Worm (Caenorhabditis elegans) whole organism, L2 larva: ENCODE data around the gene tbb-2.

ENCODE experiments used
- C34F6.9 ChIP-seq: fragments of 150-350 bp; optimal IDR thresholded peaks from 2 replicates; lab custom pipeline; 2014; ENCODE audit warnings: missing biosample characterization, missing genetic modification characterization
- F13H6.1 ChIP-seq: sonication (generic microtip); optimal IDR thresholded peaks from 2 replicates; lab custom pipeline; 2016; ENCODE audit warnings: missing genetic modification characterization, missing compliant biosample characterization
- R02D3.7 ChIP-seq: fragments of 150-350 bp; optimal IDR thresholded peaks from 2 replicates; lab custom pipeline; 2014; ENCODE audit warnings: missing biosample characterization, missing genetic modification characterization
- Y55F3AM.14 ChIP-seq: fragments of 200-800 bp; sonication (Bioruptor generic); optimal IDR thresholded peaks from 2 replicates; lab custom pipeline; 2018; ENCODE audit warnings: mild to moderate bottlenecking, missing genetic modification characterization, missing compliant biosample characterization
- alr-1 ChIP-seq: fragments of 150-350 bp; optimal IDR thresholded peaks from 2 replicates; lab custom pipeline; 2014; ENCODE audit warnings: missing biosample characterization, missing genetic modification characterization
- ama-1 ChIP-seq: fragments of 150-350 bp; optimal IDR thresholded peaks from 2 replicates; lab custom pipeline; 2018; ENCODE audit warnings: inconsistent platforms
- blmp-1 ChIP-seq: sonication (generic microtip); optimal IDR thresholded peaks from 2 replicates; lab custom pipeline; 2017; ENCODE audit warnings: missing genetic modification characterization, mild to moderate bottlenecking, missing compliant biosample characterization, antibody characterized with exemption, moderate library complexity; ENCODE audit not compliant: insufficient read depth
- ceh-82 ChIP-seq: fragments of 150-350 bp; optimal IDR thresholded peaks from 2 replicates; lab custom pipeline; 2014; ENCODE audit warnings: missing biosample characterization, missing genetic modification characterization
- dmd-4 ChIP-seq: sonication (generic microtip); optimal IDR thresholded peaks from 2 replicates; lab custom pipeline; 2017; ENCODE audit warnings: missing biosample characterization, missing genetic modification characterization
- egl-27 ChIP-seq: sonication (generic microtip); optimal IDR thresholded peaks from 3 replicates; lab custom pipeline; 2017; ENCODE audit warnings: missing biosample characterization, missing genetic modification reagents, missing genetic modification characterization
- elt-1 ChIP-seq: fragments of 150-350 bp; optimal IDR thresholded peaks from 2 replicates; lab custom pipeline; 2014; ENCODE audit warnings: missing biosample characterization, missing genetic modification characterization
- elt-3 ChIP-seq: sonication (generic microtip); optimal IDR thresholded peaks from 2 replicates; lab custom pipeline; 2017; ENCODE audit warnings: missing biosample characterization, missing genetic modification characterization
- fos-1 ChIP-seq: fragments of 150-350 bp; optimal IDR thresholded peaks from 2 replicates; lab custom pipeline; 2014; ENCODE audit warnings: missing biosample characterization, missing genetic modification characterization
- gmeb-1 ChIP-seq: fragments of 150-350 bp; optimal IDR thresholded peaks from 2 replicates; lab custom pipeline; 2014; ENCODE audit warnings: missing biosample characterization, missing genetic modification characterization
- lin-13 ChIP-seq: fragments of 150-350 bp; optimal IDR thresholded peaks from 2 replicates; lab custom pipeline; 2014; ENCODE audit warnings: missing biosample characterization, missing genetic modification reagents, missing genetic modification characterization
- lin-39 ChIP-seq: fragments of 150-350 bp; optimal IDR thresholded peaks from 2 replicates; lab custom pipeline; 2014; ENCODE audit warnings: missing biosample characterization, missing genetic modification reagents, missing genetic modification characterization
- lsy-2 ChIP-seq, 2 experiments: fragments of 150-350 bp in 1 of 2; sonication (generic microtip) in 1 of 2; optimal IDR thresholded peaks; 2 replicates each; lab custom pipeline; 2014 to 2017; ENCODE audit warnings: missing biosample characterization in 2 of 2, missing genetic modification characterization in 2 of 2
- mab-5 ChIP-seq: fragments of 150-350 bp; optimal IDR thresholded peaks from 2 replicates; lab custom pipeline; 2014; ENCODE audit warnings: missing biosample characterization, missing genetic modification characterization
- mbf-1 ChIP-seq: sonication (generic microtip); optimal IDR thresholded peaks from 2 replicates; lab custom pipeline; 2017; ENCODE audit warnings: missing biosample characterization, missing genetic modification characterization
- mdl-1 ChIP-seq, 2 experiments: fragments of 150-350 bp in 1 of 2; sonication (generic microtip) in 1 of 2; optimal IDR thresholded peaks; 2 replicates each; lab custom pipeline; 2017; ENCODE audit warnings: missing biosample characterization in 2 of 2, missing genetic modification characterization in 2 of 2
- nhr-10 ChIP-seq: sonication (generic microtip); optimal IDR thresholded peaks from 2 replicates; lab custom pipeline; 2017; ENCODE audit warnings: missing biosample characterization, missing genetic modification characterization
- nhr-11 ChIP-seq: fragments of 150-350 bp; optimal IDR thresholded peaks from 2 replicates; lab custom pipeline; 2014; ENCODE audit warnings: missing biosample characterization, missing genetic modification characterization
- nhr-12 ChIP-seq: fragments of 150-350 bp; optimal IDR thresholded peaks from 2 replicates; lab custom pipeline; 2014; ENCODE audit warnings: missing biosample characterization, missing genetic modification characterization
- nhr-129 ChIP-seq: fragments of 150-350 bp; optimal IDR thresholded peaks from 2 replicates; lab custom pipeline; 2014; ENCODE audit warnings: missing biosample characterization, missing genetic modification characterization
- nhr-21 ChIP-seq: fragments of 150-350 bp; optimal IDR thresholded peaks from 2 replicates; lab custom pipeline; 2014; ENCODE audit warnings: missing biosample characterization, missing genetic modification characterization
- nhr-237 ChIP-seq: fragments of 150-350 bp; optimal IDR thresholded peaks from 2 replicates; lab custom pipeline; 2014; ENCODE audit warnings: missing biosample characterization, missing genetic modification characterization
- nhr-25 ChIP-seq: fragments of 150-350 bp; sonication (generic microtip); optimal IDR thresholded peaks from 3 replicates; lab custom pipeline; 2014; ENCODE audit warnings: missing biosample characterization, missing genetic modification characterization
- nhr-77 ChIP-seq: fragments of 150-350 bp; optimal IDR thresholded peaks from 2 replicates; lab custom pipeline; 2014; ENCODE audit warnings: missing biosample characterization, missing genetic modification characterization
- peb-1 ChIP-seq: fragments of 150-350 bp; optimal IDR thresholded peaks from 2 replicates; lab custom pipeline; 2014; ENCODE audit warnings: missing biosample characterization, missing genetic modification characterization
- sem-4 ChIP-seq: fragments of 150-350 bp; optimal IDR thresholded peaks from 2 replicates; lab custom pipeline; 2014; ENCODE audit warnings: missing biosample characterization, missing genetic modification reagents, missing genetic modification characterization
- sma-3 ChIP-seq: sonication (generic microtip); optimal IDR thresholded peaks from 2 replicates; lab custom pipeline; 2016; ENCODE audit warnings: missing genetic modification reagents, missing genetic modification characterization, missing compliant biosample characterization
- sma-9 ChIP-seq, 2 experiments: fragments of 150-350 bp in 1 of 2; sonication (generic microtip) in 1 of 2; optimal IDR thresholded peaks; 2 replicates each; lab custom pipeline; 2014 to 2016; ENCODE audit warnings: missing genetic modification characterization in 2 of 2, mild to moderate bottlenecking in 1 of 2, missing biosample characterization in 1 of 2, missing compliant biosample characterization in 1 of 2, missing genetic modification reagents in 1 of 2, moderate library complexity in 1 of 2
- snpc-4 ChIP-seq: fragments of 150-350 bp; optimal IDR thresholded peaks from 2 replicates; lab custom pipeline; 2014; ENCODE audit warnings: missing biosample characterization, missing genetic modification characterization
- unc-39 ChIP-seq: fragments of 150-350 bp; optimal IDR thresholded peaks from 2 replicates; lab custom pipeline; 2014; ENCODE audit warnings: missing biosample characterization, missing genetic modification characterization
- unc-62 ChIP-seq: fragments of 150-350 bp; optimal IDR thresholded peaks from 2 replicates; lab custom pipeline; 2014; ENCODE audit warnings: missing biosample characterization, missing genetic modification reagents, missing genetic modification characterization
- zag-1 ChIP-seq: fragments of 150-350 bp; optimal IDR thresholded peaks from 2 replicates; lab custom pipeline; 2014; ENCODE audit warnings: missing biosample characterization, missing genetic modification characterization
- ztf-1 ChIP-seq: fragments of 200-800 bp; sonication (Bioruptor generic); conservative IDR thresholded peaks from 2 replicates; pipeline ENCODE4 v1.3.6; 2022; ENCODE audit warnings: missing genetic modification characterization, missing compliant biosample characterization

Gene tbb-2

ce11 chrIII:3994457-3994856, 23.0 kb downstream of the tbb-2 start:
- TF ChIP-seq sma-9 (GFP tag; optimal IDR thresholded peaks at IDR 0.05; lab: Kevin White, UChicago) (peak; percentile 4), sma-9 (tag; optimal IDR thresholded peaks at IDR 0.05; lab: Kevin White, UChicago) (no peak), dmd-4 (tag; lab: Kevin White, UChicago) (no peak), nhr-129 (tag; lab: Kevin White, UChicago) (peak; percentile 37)
- TF ChIP-seq, all 48 proteins: peak for 2

ce11 chrIII:3992089-3992488, 25.3 kb downstream of the tbb-2 start, which contains the start of gene glb-11:
glb-11 (minus strand) TSS chrIII:3992189.
- no peak for TF ChIP-seq C34F6.9 (tag; lab: Kevin White, UChicago)
- TF ChIP-seq blmp-1 (tag; lab: Kevin White, UChicago), result no peak
- TF ChIP-seq lin-39 (tag; lab: Kevin White, UChicago), result no peak
- no peak for TF ChIP-seq gmeb-1
- no peak for TF ChIP-seq lsy-2 (tag; optimal IDR thresholded peaks at IDR 0.05; lab: Kevin White, UChicago)
- no peak for TF ChIP-seq elt-1
- no peak for TF ChIP-seq nhr-77 (tag; lab: Kevin White, UChicago)
- TF ChIP-seq nhr-12, result no peak
- TF ChIP-seq alr-1 (tag; lab: Kevin White, UChicago), result no peak
- TF ChIP-seq mdl-1 (tag; optimal IDR thresholded peaks at IDR 0.05; lab: Kevin White, UChicago), result no peak
- no peak for TF ChIP-seq dmd-4 (tag; lab: Kevin White, UChicago)

ce11 chrIII:3991362-3991761, 26.1 kb downstream of the tbb-2 start:
- TF ChIP-seq F13H6.1 (tag; lab: Kevin White, UChicago) (peak; percentile 32), nhr-129 (tag; lab: Kevin White, UChicago) (peak; percentile 13), mab-5 (tag; lab: Kevin White, UChicago) (no peak), sma-9 (GFP tag; optimal IDR thresholded peaks at IDR 0.05; lab: Kevin White, UChicago) (peak; percentile 79), sma-9 (tag; optimal IDR thresholded peaks at IDR 0.05; lab: Kevin White, UChicago) (no peak)
- TF ChIP-seq, all 48 proteins: peak for 3

ce11 chrIII:3987759-3988158, 29.7 kb downstream of the tbb-2 start, which contains the start of gene C36E8.6:
C36E8.6 (plus strand) TSS chrIII:3988059.
- TF ChIP-seq sem-4 (tag; lab: Kevin White, UChicago), result no peak
- no peak for TF ChIP-seq mbf-1 (tag; lab: Kevin White, UChicago)
- TF ChIP-seq lin-39 (tag; lab: Kevin White, UChicago), result no peak
- no peak for TF ChIP-seq zag-1
- no peak for TF ChIP-seq nhr-237 (tag; lab: Kevin White, UChicago)
- no peak for TF ChIP-seq unc-62 (GFP tag; lab: Kevin White, UChicago)
- TF ChIP-seq nhr-129 (tag; lab: Kevin White, UChicago), result no peak
- no peak for TF ChIP-seq nhr-10
- no peak for TF ChIP-seq C34F6.9 (tag; lab: Kevin White, UChicago)
- no peak for TF ChIP-seq fos-1 (tag; lab: Kevin White, UChicago)
- no peak for TF ChIP-seq alr-1 (tag; lab: Kevin White, UChicago)
- no peak for TF ChIP-seq nhr-21 (tag; lab: Kevin White, UChicago)
- no peak for TF ChIP-seq unc-39
- no peak for TF ChIP-seq Y55F3AM.14
- TF ChIP-seq snpc-4 (tag; lab: Kevin White, UChicago), result no peak
- no peak for TF ChIP-seq mab-5 (tag; lab: Kevin White, UChicago)
- TF ChIP-seq elt-3 (tag; lab: Kevin White, UChicago), result no peak
- no peak for TF ChIP-seq lin-13 (GFP tag; lab: Kevin White, UChicago)
- TF ChIP-seq ztf-1 (GFP tag; lab: Robert Waterston, UW), result no peak
- TF ChIP-seq, all 48 proteins: peak for 0

- TF ChIP-seq C34F6.9 (tag; lab: Kevin White, UChicago) (no peak), nhr-10 (no peak), peb-1 (no peak), gmeb-1 (no peak), sma-3 (GFP tag; lab: Kevin White, UChicago) (no peak), egl-27 (no peak), nhr-25 (tag; lab: Kevin White, UChicago) (no peak), ama-1 (lab: Kevin White, UChicago) (no peak), F13H6.1 (tag; lab: Kevin White, UChicago) (no peak), nhr-11 (tag; lab: Kevin White, UChicago) (no peak), lin-39 (tag; lab: Kevin White, UChicago) (no peak), R02D3.7 (tag; lab: Kevin White, UChicago) (no peak), nhr-12 (no peak), ceh-82 (no peak)
- TF ChIP-seq, all 48 proteins: peak for 0
Observed at ce11 chrIII:3986368-3986767, 31.1 kb downstream of the tbb-2 start, which contains the start of gene Y1A5A.1. Y1A5A.1 (minus strand) TSS chrIII:3986661.
